Worm (Caenorhabditis elegans) whole organism, mixed stage, embryonic: ENCODE results near the gene Y105C5A.26.
"Not testable (repeated sequence)": the region's sequence is repeated elsewhere in the genome, so short reads cannot be mapped to it uniquely, and the experiment has no call there.

Source experiments
- bed-3 ChIP-seq: fragments of 200-800 bp; sonication (Bioruptor generic); optimal IDR thresholded peaks from 3 replicates; lab custom pipeline; 2018; ENCODE audit warnings: mild to moderate bottlenecking, missing genetic modification characterization, moderate library complexity, missing compliant biosample characterization
- blmp-1 ChIP-seq: fragments of 150-350 bp; optimal IDR thresholded peaks from 2 replicates; lab custom pipeline; 2014; ENCODE audit warnings: missing biosample characterization, missing genetic modification characterization
- ceh-39 ChIP-seq: fragments of 150-350 bp; optimal IDR thresholded peaks from 2 replicates; lab custom pipeline; 2014; ENCODE audit warnings: missing biosample characterization, missing genetic modification characterization
- ceh-43 ChIP-seq: fragments of 200-800 bp; sonication (Bioruptor generic); optimal IDR thresholded peaks from 2 replicates; lab custom pipeline; 2018; ENCODE audit warnings: mild to moderate bottlenecking, missing genetic modification characterization, moderate library complexity, missing compliant biosample characterization
- ceh-83 ChIP-seq: fragments of 200-800 bp; sonication (Bioruptor generic); optimal IDR thresholded peaks from 2 replicates; lab custom pipeline; 2018; ENCODE audit warnings: mild to moderate bottlenecking, missing genetic modification characterization, missing compliant biosample characterization
- ces-1 ChIP-seq: fragments of 150-350 bp; optimal IDR thresholded peaks from 2 replicates; lab custom pipeline; 2014; ENCODE audit warnings: missing biosample characterization, missing genetic modification reagents, missing genetic modification characterization
- cnd-1 ChIP-seq: fragments of 200-800 bp; sonication (Bioruptor generic); optimal IDR thresholded peaks from 2 replicates; lab custom pipeline; 2018; ENCODE audit warnings: mild to moderate bottlenecking, missing genetic modification characterization, missing compliant biosample characterization
- drap-1 ChIP-seq: fragments of 200-800 bp; sonication (Bioruptor generic); optimal IDR thresholded peaks from 3 replicates; lab custom pipeline; 2018; ENCODE audit warnings: mild to moderate bottlenecking, missing genetic modification characterization, missing compliant biosample characterization
- elt-1 ChIP-seq: sonication (generic microtip); optimal IDR thresholded peaks from 2 replicates; lab custom pipeline; 2017; ENCODE audit warnings: missing genetic modification characterization, mild to moderate bottlenecking, missing compliant biosample characterization, antibody characterized with exemption, moderate library complexity, borderline replicate concordance; ENCODE audit not compliant: insufficient read depth
- elt-3 ChIP-seq: fragments of 150-350 bp; optimal IDR thresholded peaks from 2 replicates; lab custom pipeline; 2014; ENCODE audit warnings: missing biosample characterization, missing genetic modification characterization
- flh-1 ChIP-seq: fragments of 200-800 bp; sonication (Bioruptor generic); optimal IDR thresholded peaks from 2 replicates; lab custom pipeline; 2018; ENCODE audit warnings: mild to moderate bottlenecking, missing genetic modification characterization, moderate library complexity, missing compliant biosample characterization
- ham-2 ChIP-seq: fragments of 200-800 bp; sonication (Bioruptor generic); optimal IDR thresholded peaks from 2 replicates; lab custom pipeline; 2018; ENCODE audit warnings: mild to moderate bottlenecking, missing genetic modification characterization, missing compliant biosample characterization
- hlh-1 ChIP-seq: fragments of 150-350 bp; optimal IDR thresholded peaks from 2 replicates; lab custom pipeline; 2014; ENCODE audit warnings: missing biosample characterization, missing genetic modification reagents, missing genetic modification characterization
- lin-13 ChIP-seq: fragments of 150-350 bp; optimal IDR thresholded peaks from 2 replicates; lab custom pipeline; 2014; ENCODE audit warnings: missing biosample characterization, missing genetic modification characterization
- lin-32 ChIP-seq: fragments of 200-800 bp; sonication (Bioruptor generic); optimal IDR thresholded peaks from 2 replicates; lab custom pipeline; 2018; ENCODE audit warnings: mild to moderate bottlenecking, missing genetic modification characterization, missing compliant biosample characterization
- lsy-2 ChIP-seq: fragments of 150-350 bp; optimal IDR thresholded peaks from 2 replicates; lab custom pipeline; 2014; ENCODE audit warnings: missing biosample characterization, missing genetic modification characterization
- mab-5 ChIP-seq: fragments of 150-350 bp; optimal IDR thresholded peaks from 2 replicates; lab custom pipeline; 2014; ENCODE audit warnings: missing biosample characterization, missing genetic modification characterization
- mep-1 ChIP-seq: fragments of 150-350 bp; optimal IDR thresholded peaks from 2 replicates; lab custom pipeline; 2017; ENCODE audit warnings: missing biosample characterization, missing genetic modification reagents, missing genetic modification characterization, inconsistent platforms
- mls-2 ChIP-seq: sonication (generic microtip); optimal IDR thresholded peaks from 2 replicates; lab custom pipeline; 2016; ENCODE audit warnings: mild to moderate bottlenecking, missing genetic modification characterization, moderate library complexity, missing compliant biosample characterization
- nhr-12 ChIP-seq: fragments of 150-350 bp; optimal IDR thresholded peaks from 2 replicates; lab custom pipeline; 2014; ENCODE audit warnings: missing biosample characterization, missing genetic modification characterization
- nhr-2 ChIP-seq: fragments of 150-350 bp; optimal IDR thresholded peaks from 2 replicates; lab custom pipeline; 2014; ENCODE audit warnings: missing biosample characterization, missing genetic modification characterization
- nhr-237 ChIP-seq: fragments of 150-350 bp; optimal IDR thresholded peaks from 2 replicates; lab custom pipeline; 2014; ENCODE audit warnings: missing biosample characterization, missing genetic modification characterization
- nhr-28 ChIP-seq: fragments of 150-350 bp; optimal IDR thresholded peaks from 2 replicates; lab custom pipeline; 2014; ENCODE audit warnings: missing biosample characterization, missing genetic modification characterization
- nhr-76 ChIP-seq: sonication (generic microtip); optimal IDR thresholded peaks from 2 replicates; lab custom pipeline; 2017; ENCODE audit warnings: missing biosample characterization, missing genetic modification characterization
- pha-4 ChIP-seq: fragments of 150-350 bp; optimal IDR thresholded peaks from 2 replicates; lab custom pipeline; 2018; ENCODE audit warnings: missing biosample characterization, missing genetic modification reagents, missing genetic modification characterization
- sem-2 ChIP-seq: fragments of 200-800 bp; sonication (Bioruptor generic); optimal IDR thresholded peaks from 2 replicates; lab custom pipeline; 2018; ENCODE audit warnings: mild to moderate bottlenecking, missing genetic modification characterization, missing compliant biosample characterization
- sptf-1 ChIP-seq: sonication (generic microtip); optimal IDR thresholded peaks from 2 replicates; lab custom pipeline; 2017; ENCODE audit warnings: mild to moderate bottlenecking, missing genetic modification characterization, moderate library complexity, missing compliant biosample characterization
- tbx-8 ChIP-seq: fragments of 200-800 bp; sonication (Bioruptor generic); optimal IDR thresholded peaks from 2 replicates; lab custom pipeline; 2018; ENCODE audit warnings: mild to moderate bottlenecking, missing genetic modification characterization, moderate library complexity, missing compliant biosample characterization
- unc-120 ChIP-seq: sonication (generic microtip); optimal IDR thresholded peaks from 2 replicates; lab custom pipeline; 2017; ENCODE audit warnings: missing genetic modification characterization, missing compliant biosample characterization; ENCODE audit not compliant: poor library complexity, severe bottlenecking
- unc-62 ChIP-seq: fragments of 150-350 bp; optimal IDR thresholded peaks from 2 replicates; lab custom pipeline; 2014; ENCODE audit warnings: missing biosample characterization, missing genetic modification reagents, missing genetic modification characterization
- zip-8 ChIP-seq: fragments of 150-350 bp; optimal IDR thresholded peaks from 2 replicates; lab custom pipeline; 2014; ENCODE audit warnings: missing biosample characterization, missing genetic modification characterization

The Y105C5A.26 gene

ce11 chrIV:15646418-15647220, 34.7 kb downstream of the Y105C5A.26 start, which contains the start of the genes Y105C5A.1268 and Y105C5A.1272:
TSS of gene Y105C5A.1268 (minus strand) at chrIV:15646468.
TSS of gene Y105C5A.1272 (plus strand) at chrIV:15646992.
- TF ChIP-seq cnd-1 (tag; lab: Kevin White, UChicago) = peak; percentile 27
- peak; percentile 30 for TF ChIP-seq mls-2 (tag; lab: Kevin White, UChicago)
- TF ChIP-seq ces-1 (GFP tag; lab: Kevin White, UChicago) = peak; percentile 90
- peak; percentile 5 for TF ChIP-seq elt-1 (tag; lab: Kevin White, UChicago)
- peak; percentile 45 for TF ChIP-seq hlh-1 (tag; lab: Kevin White, UChicago)
- TF ChIP-seq lin-13 = peak; percentile 67
- TF ChIP-seq mep-1 (tag; lab: Kevin White, UChicago) = peak; percentile 55
- TF ChIP-seq ceh-43 (GFP tag; lab: Kevin White, UChicago) = peak; percentile 17
- TF ChIP-seq ham-2 (GFP tag; lab: Kevin White, UChicago) = peak; percentile 65
- TF ChIP-seq drap-1 (GFP tag; lab: Kevin White, UChicago) = peak; percentile 41
- TF ChIP-seq pha-4 (tag; lab: Kevin White, UChicago) = peak; percentile 16
- TF ChIP-seq ceh-39 = peak; percentile 2
- TF ChIP-seq unc-62 (GFP tag; lab: Kevin White, UChicago) = peak; percentile 2
- peak; percentile 96 for TF ChIP-seq unc-120 (tag; lab: Kevin White, UChicago)
- peak; percentile 37 for TF ChIP-seq nhr-237
- TF ChIP-seq nhr-2 = peak; percentile 20
- TF ChIP-seq lsy-2 = peak; percentile 75

- not testable (repeated sequence) for TF ChIP-seq ces-1 (GFP tag; lab: Kevin White, UChicago); sem-2; drap-1 (GFP tag; lab: Kevin White, UChicago)
These were observed 39.6 kb downstream of the Y105C5A.26 start, which contains the start of gene Y105C5A.12 for ce11 chrIV:15641699-15642098. TSS of gene Y105C5A.12 (minus strand) at chrIV:15641799.

- TF ChIP-seq ceh-39 = no peak
- no peak for TF ChIP-seq lin-32
- no peak for TF ChIP-seq nhr-28 (tag; lab: Kevin White, UChicago)
- TF ChIP-seq mep-1 (tag; lab: Kevin White, UChicago) = no peak
- TF ChIP-seq mls-2 (tag; lab: Kevin White, UChicago) = no peak
- no peak for TF ChIP-seq ham-2 (GFP tag; lab: Kevin White, UChicago)
- no peak for TF ChIP-seq zip-8
- TF ChIP-seq ces-1 (GFP tag; lab: Kevin White, UChicago) = no peak
- TF ChIP-seq ceh-83 = no peak
- TF ChIP-seq blmp-1 (tag; lab: Kevin White, UChicago) = no peak
- TF ChIP-seq nhr-76 (tag; lab: Kevin White, UChicago) = no peak
These were observed 40.5 kb downstream of the Y105C5A.26 start, which contains the start of gene Y105C5A.13 for ce11 chrIV:15640852-15641251. TSS of gene Y105C5A.13 (plus strand) at chrIV:15641231.

ce11 chrIV:15639223-15639622, 42.1 kb downstream of the Y105C5A.26 start:
- TF ChIP-seq elt-1 (tag; lab: Kevin White, UChicago) (no peak), ceh-43 (GFP tag; lab: Kevin White, UChicago) (no peak), mab-5 (tag; lab: Kevin White, UChicago) (no peak), mep-1 (tag; lab: Kevin White, UChicago) (no peak), tbx-8 (GFP tag; lab: Kevin White, UChicago) (no peak), unc-120 (tag; lab: Kevin White, UChicago) (no peak), lin-32 (no peak), bed-3 (GFP tag; lab: Kevin White, UChicago) (no peak), nhr-12 (tag; lab: Kevin White, UChicago) (no peak), pha-4 (tag; lab: Kevin White, UChicago) (no peak), elt-3 (tag; lab: Kevin White, UChicago) (no peak), nhr-237 (no peak), sem-2 (no peak), flh-1 (GFP tag; lab: Kevin White, UChicago) (no peak), lin-13 (no peak), zip-8 (no peak), sptf-1 (tag; lab: Kevin White, UChicago) (no peak), cnd-1 (tag; lab: Kevin White, UChicago) (no peak), nhr-76 (tag; lab: Kevin White, UChicago) (no peak)
